Worm (Caenorhabditis elegans): ENCODE measurements around the gene K12H6.5.

The K12H6.5 gene

ce11 chrII:2797951-2798350 lies 28.0 kb downstream of the K12H6.5 start:
- TF ChIP-seq gmeb-1 (tag; optimal IDR thresholded peaks at IDR 0.05) (no peak), nhr-11 (tag; optimal IDR thresholded peaks at IDR 0.05) (no peak), nhr-23 (tag; optimal IDR thresholded peaks at IDR 0.05) (no peak), elt-3 (tag; optimal IDR thresholded peaks at IDR 0.05) (no peak), ztf-11 (tag; optimal IDR thresholded peaks at IDR 0.05) (no peak), nhr-129 (tag; optimal IDR thresholded peaks at IDR 0.05) (no peak)

- TF ChIP-seq snpc-4 (tag; optimal IDR thresholded peaks at IDR 0.05): no peak
- TF ChIP-seq lin-11 (tag; optimal IDR thresholded peaks at IDR 0.05): no peak
- no peak for TF ChIP-seq ceh-82 (tag; optimal IDR thresholded peaks at IDR 0.05)
- TF ChIP-seq elt-1 (tag; optimal IDR thresholded peaks at IDR 0.05): no peak
- no peak for TF ChIP-seq elt-3 (tag; optimal IDR thresholded peaks at IDR 0.05)
- TF ChIP-seq unc-39 (tag; optimal IDR thresholded peaks at IDR 0.05): no peak
- TF ChIP-seq nhr-10 (tag; optimal IDR thresholded peaks at IDR 0.05): no peak
- TF ChIP-seq sma-9 (GFP tag; optimal IDR thresholded peaks at IDR 0.05): no peak
- TF ChIP-seq sma-9 (tag; optimal IDR thresholded peaks at IDR 0.05): no peak
- TF ChIP-seq nhr-21 (tag; optimal IDR thresholded peaks at IDR 0.05): no peak
- no peak for TF ChIP-seq ztf-11 (tag; optimal IDR thresholded peaks at IDR 0.05)
- no peak for TF ChIP-seq mbf-1 (tag; optimal IDR thresholded peaks at IDR 0.05)
- TF ChIP-seq ZK546.5 (tag; optimal IDR thresholded peaks at IDR 0.05): no peak
- TF ChIP-seq gmeb-1 (tag; optimal IDR thresholded peaks at IDR 0.05): no peak
- TF ChIP-seq unc-62 (GFP tag; optimal IDR thresholded peaks at IDR 0.05): no peak
- TF ChIP-seq aly-2 (tag; optimal IDR thresholded peaks at IDR 0.05): no peak
- no peak for TF ChIP-seq sma-3 (GFP tag; optimal IDR thresholded peaks at IDR 0.05)
- no peak for TF ChIP-seq zag-1 (tag; optimal IDR thresholded peaks at IDR 0.05)
- TF ChIP-seq blmp-1 (tag; optimal IDR thresholded peaks at IDR 0.05; ENCODE audit: insufficient read depth): no peak
Observed at ce11 chrII:2796431-2796830, 29.5 kb downstream of the K12H6.5 start.

ce11 chrII:2795413-2795812 lies 30.6 kb downstream of the K12H6.5 start:
- no peak for TF ChIP-seq R02D3.7 (tag; optimal IDR thresholded peaks at IDR 0.05)
- TF ChIP-seq nhr-6 (tag; optimal IDR thresholded peaks at IDR 0.05): no peak
- TF ChIP-seq nhr-25 (tag; optimal IDR thresholded peaks at IDR 0.05): no peak
- TF ChIP-seq F13H6.1 (tag; optimal IDR thresholded peaks at IDR 0.05): no peak
- no peak for TF ChIP-seq sma-9 (GFP tag; optimal IDR thresholded peaks at IDR 0.05)
- no peak for TF ChIP-seq sma-9 (tag; optimal IDR thresholded peaks at IDR 0.05)
- no peak for TF ChIP-seq ztf-1 (GFP tag; conservative IDR thresholded peaks at IDR 0.05)
- no peak for TF ChIP-seq sem-4 (tag; optimal IDR thresholded peaks at IDR 0.05)
- TF ChIP-seq nhr-237 (tag; optimal IDR thresholded peaks at IDR 0.05): no peak
- TF ChIP-seq ceh-82 (tag; optimal IDR thresholded peaks at IDR 0.05): no peak

ce11 chrII:2791693-2792092 lies 34.3 kb downstream of the K12H6.5 start:
- TF ChIP-seq nhr-129 (tag; optimal IDR thresholded peaks at IDR 0.05) (no peak), aly-2 (tag; optimal IDR thresholded peaks at IDR 0.05) (no peak), F13H6.1 (tag; optimal IDR thresholded peaks at IDR 0.05) (no peak), gmeb-1 (tag; optimal IDR thresholded peaks at IDR 0.05) (no peak), elt-1 (tag; optimal IDR thresholded peaks at IDR 0.05) (no peak)

ce11 chrII:2787849-2788248 lies 38.1 kb downstream of the K12H6.5 start:
- TF ChIP-seq lin-39 (tag; optimal IDR thresholded peaks at IDR 0.05) (no peak), unc-62 (GFP tag; optimal IDR thresholded peaks at IDR 0.05) (no peak), nhr-129 (tag; optimal IDR thresholded peaks at IDR 0.05) (no peak), ztf-4 (tag; optimal IDR thresholded peaks at IDR 0.05) (no peak), snpc-4 (tag; optimal IDR thresholded peaks at IDR 0.05) (no peak)

- TF ChIP-seq nhr-129 (tag; optimal IDR thresholded peaks at IDR 0.05): peak; percentile 41
- TF ChIP-seq mdl-1 (tag; optimal IDR thresholded peaks at IDR 0.05): peak in 1 of 2 experiments; percentile 39
- peak; percentile 33 for TF ChIP-seq C34F6.9 (tag; optimal IDR thresholded peaks at IDR 0.05)
- TF ChIP-seq nhr-10 (tag; optimal IDR thresholded peaks at IDR 0.05): no peak
- peak; percentile 29 for TF ChIP-seq sma-3 (GFP tag; optimal IDR thresholded peaks at IDR 0.05)
- TF ChIP-seq F13H6.1 (tag; optimal IDR thresholded peaks at IDR 0.05): peak; percentile 24
- peak; percentile 57 for TF ChIP-seq unc-55 (GFP tag; optimal IDR thresholded peaks at IDR 0.05)
- TF ChIP-seq mab-5 (tag; optimal IDR thresholded peaks at IDR 0.05): peak; percentile 7
- TF ChIP-seq elt-3 (tag; optimal IDR thresholded peaks at IDR 0.05): no peak
- TF ChIP-seq ZK546.5 (tag; optimal IDR thresholded peaks at IDR 0.05): no peak
- TF ChIP-seq lsy-2 (tag; optimal IDR thresholded peaks at IDR 0.05): peak; percentile 24 to 60
- TF ChIP-seq nhr-6 (tag; optimal IDR thresholded peaks at IDR 0.05): no peak
- no peak for TF ChIP-seq R02D3.7 (tag; optimal IDR thresholded peaks at IDR 0.05)
- TF ChIP-seq lin-11 (tag; optimal IDR thresholded peaks at IDR 0.05): peak; percentile 0
Observed at ce11 chrII:2787031-2787512, 38.9 kb downstream of the K12H6.5 start, which contains the start of the genes F08D12.12 and srpa-72. Gene F08D12.12 (minus strand): TSS chrII:2787081. Gene srpa-72 (plus strand): TSS chrII:2787481.

Data from whole organism, L2 larva.